Worm (Caenorhabditis elegans): ENCODE results near the gene rps-11.

Gene rps-11

ce11 chrIV:11584853-11585252, 17.6 kb upstream of the rps-11 start:
- TF ChIP-seq nfya-1 (tag; optimal IDR thresholded peaks at IDR 0.05; ENCODE audit: borderline replicate concordance, insufficient read depth) (no peak), cebp-1 (GFP tag; IDR thresholded peaks at IDR 0.05) (no peak), cebp-1 (tag; optimal IDR thresholded peaks at IDR 0.05) (peak; percentile 52), dox-1 (GFP tag; IDR thresholded peaks at IDR 0.05) (peak; percentile 21; the same call in 1 of the 2 replicates), attf-3 (GFP tag; conservative IDR thresholded peaks at IDR 0.05) (0 out of 2 replicates have a peak, but pooled peaks have one; percentile 21), nhr-80 (tag; optimal IDR thresholded peaks at IDR 0.05) (peak; percentile 53), ceh-27 (GFP tag; optimal IDR thresholded peaks at IDR 0.05) (no peak), pbrm-1 (GFP tag; IDR thresholded peaks at IDR 0.05) (no peak), gei-17 (GFP tag; optimal IDR thresholded peaks at IDR 0.05) (no peak), snpc-1.3 (tag; optimal IDR thresholded peaks at IDR 0.05; ENCODE audit: insufficient read depth) (no peak), hrde-1 (tag; optimal IDR thresholded peaks at IDR 0.05; ENCODE audit: borderline replicate concordance) (no peak), egrh-3 (GFP tag; IDR thresholded peaks at IDR 0.05) (no peak)

- TF ChIP-seq lag-1 (GFP tag; IDR thresholded peaks at IDR 0.05) (no peak), repo-1 (tag; optimal IDR thresholded peaks at IDR 0.05) (peak; percentile 0)
Observed at ce11 chrIV:11586484-11586883, 16.0 kb upstream of the rps-11 start.

- no peak for TF ChIP-seq mes-4 (tag; optimal IDR thresholded peaks at IDR 0.05)
- no peak for TF ChIP-seq B0261.1 (tag; optimal IDR thresholded peaks at IDR 0.05)
- TF ChIP-seq madf-3 (GFP tag; IDR thresholded peaks at IDR 0.05): no peak
- TF ChIP-seq B0336.3 (GFP tag; IDR thresholded peaks at IDR 0.05): no peak
- TF ChIP-seq nhr-120 (GFP tag; IDR thresholded peaks at IDR 0.05): no peak
- TF ChIP-seq snpc-3.4 (tag; optimal IDR thresholded peaks at IDR 0.05): no peak
- TF ChIP-seq lag-1 (GFP tag; IDR thresholded peaks at IDR 0.05): no peak
- TF ChIP-seq lsy-27 (tag; optimal IDR thresholded peaks at IDR 0.05; ENCODE audit: borderline replicate concordance, insufficient read depth): no peak
- no peak for TF ChIP-seq B0035.1 (tag; optimal IDR thresholded peaks at IDR 0.05)
Observed at ce11 chrIV:11592165-11592564, 10.3 kb upstream of the rps-11 start, which contains the start of gene spe-36. spe-36 (minus strand) TSS chrIV:11592265.

- TF ChIP-seq F23B12.7 (tag; optimal IDR thresholded peaks at IDR 0.05; ENCODE audit: insufficient read depth) (peak; percentile 27), snpc-1.3 (tag; optimal IDR thresholded peaks at IDR 0.05; ENCODE audit: insufficient read depth) (peak; percentile 8), mcd-1 (GFP tag; IDR thresholded peaks at IDR 0.05) (peak; percentile 39; the same call in 1 of the 2 replicates), D2030.7 (GFP tag; IDR thresholded peaks at IDR 0.05) (peak; percentile 47; the same call in 1 of the 2 replicates), pha-4 (tag; optimal IDR thresholded peaks at IDR 0.05) (no peak), madf-6 (GFP tag; IDR thresholded peaks at IDR 0.05) (peak; percentile 42; the same call in 1 of the 2 replicates), ama-1 (optimal IDR thresholded peaks at IDR 0.05) (no peak), ama-1 (GFP tag; optimal IDR thresholded peaks at IDR 0.05) (peak in 1 of 2 experiments; percentile 28), nfyb-1 (GFP tag; IDR thresholded peaks at IDR 0.05) (0 out of 2 replicates have a peak, but pooled peaks have one; percentile 27), rcor-1 (GFP tag; IDR thresholded peaks at IDR 0.05) (no peak), lin-35 (GFP tag; optimal IDR thresholded peaks at IDR 0.05) (peak in 1 of 3 experiments; percentile 57), T07F8.4 (tag; optimal IDR thresholded peaks at IDR 0.05) (no peak), chd-7 (tag; optimal IDR thresholded peaks at IDR 0.05) (no peak), nfya-2 (GFP tag; IDR thresholded peaks at IDR 0.05) (no peak)
Observed at ce11 chrIV:11592820-11593219, 9.6 kb upstream of the rps-11 start.

Data from whole organism, young adult.